Worm (Caenorhabditis elegans) whole organism, L4 larva: ENCODE results near the gene B0416.5.

ENCODE experiments used
- F26F4.8 ChIP-seq: fragments of 200-800 bp; sonication (Bioruptor generic); conservative IDR thresholded peaks from 2 replicates; pipeline ENCODE4 v1.3.6; 2022; ENCODE audit warnings: missing genetic modification characterization, missing compliant biosample characterization
- F37D6.2 ChIP-seq: sonication (generic microtip); optimal IDR thresholded peaks from 2 replicates; lab custom pipeline; 2016; ENCODE audit warnings: mild to moderate bottlenecking, missing genetic modification characterization, missing compliant biosample characterization
- F49E8.2 ChIP-seq: sonication (generic microtip); optimal IDR thresholded peaks from 2 replicates; lab custom pipeline; 2016; ENCODE audit warnings: missing compliant biosample characterization, mild to moderate bottlenecking, missing genetic modification characterization, borderline replicate concordance
- R02D3.7 ChIP-seq: fragments of 150-350 bp; sonication (generic microtip); optimal IDR thresholded peaks from 3 replicates; lab custom pipeline; 2014; ENCODE audit warnings: missing biosample characterization, missing genetic modification characterization
- T20F7.1 ChIP-seq: fragments of 200-800 bp; sonication (Bioruptor generic); optimal IDR thresholded peaks from 2 replicates; lab custom pipeline; 2018; ENCODE audit warnings: mild to moderate bottlenecking, missing genetic modification characterization, missing compliant biosample characterization
- T26A8.4 ChIP-seq: fragments of 200-800 bp; sonication (Bioruptor generic); IDR thresholded peaks from 2 replicates; pipeline ENCODE4 v1.3.6; 2022; ENCODE audit warnings: missing genetic modification characterization, missing compliant biosample characterization
- Y5F2A.4 ChIP-seq: fragments of 200-800 bp; sonication (Bioruptor generic); optimal IDR thresholded peaks from 2 replicates; lab custom pipeline; 2018; ENCODE audit warnings: mild to moderate bottlenecking, missing genetic modification characterization, missing compliant biosample characterization
- Y75B8A.6 ChIP-seq: fragments of 200-800 bp; sonication (Bioruptor generic); IDR thresholded peaks from 2 replicates; pipeline ENCODE4 v1.3.6; 2022; ENCODE audit warnings: missing genetic modification reagents, missing genetic modification characterization, missing compliant biosample characterization
- ZK546.5 ChIP-seq, 2 experiments: sonication (generic microtip); optimal IDR thresholded peaks; 2 replicates each; lab custom pipeline; 2017; ENCODE audit warnings: missing biosample characterization in 2 of 2, missing genetic modification characterization in 2 of 2
- aly-2 ChIP-seq: sonication (generic microtip); optimal IDR thresholded peaks from 2 replicates; lab custom pipeline; 2018; ENCODE audit warnings: missing biosample characterization, missing genetic modification characterization
- arid-1 ChIP-seq: fragments of 200-800 bp; sonication (Bioruptor generic); conservative IDR thresholded peaks from 2 replicates; pipeline ENCODE4 v1.3.6; 2022; ENCODE audit warnings: missing genetic modification reagents, missing genetic modification characterization, missing compliant biosample characterization
- attf-4 ChIP-seq: sonication (generic microtip); optimal IDR thresholded peaks from 3 replicates; lab custom pipeline; 2017; ENCODE audit warnings: missing biosample characterization, missing genetic modification characterization
- ceh-32 ChIP-seq: sonication (generic microtip); optimal IDR thresholded peaks from 2 replicates; lab custom pipeline; 2016; ENCODE audit warnings: mild to moderate bottlenecking, missing genetic modification characterization, missing compliant biosample characterization; ENCODE audit not compliant: poor library complexity
- cey-2 ChIP-seq: sonication (generic microtip); optimal IDR thresholded peaks from 3 replicates; lab custom pipeline; 2017; ENCODE audit warnings: missing genetic modification characterization, mild to moderate bottlenecking, missing compliant biosample characterization, antibody characterized with exemption, borderline replicate concordance; ENCODE audit not compliant: insufficient read depth
- ctbp-1 ChIP-seq: fragments of 200-800 bp; sonication (Bioruptor generic); IDR thresholded peaks from 2 replicates; pipeline ENCODE4 v1.3.6; 2022; ENCODE audit warnings: missing genetic modification reagents, missing genetic modification characterization, missing compliant biosample characterization
- daf-12 ChIP-seq: fragments of 150-350 bp; optimal IDR thresholded peaks from 2 replicates; lab custom pipeline; 2014; ENCODE audit warnings: missing biosample characterization, missing genetic modification reagents, missing genetic modification characterization
- daf-16 ChIP-seq, 3 experiments: sonication (generic microtip); optimal IDR thresholded peaks; 2 replicates each; lab custom pipeline; 2016 to 2017; ENCODE audit warnings: missing genetic modification characterization in 3 of 3, missing genetic modification reagents in 3 of 3, mild to moderate bottlenecking in 2 of 3, missing compliant biosample characterization in 2 of 3, missing biosample characterization in 1 of 3, moderate library complexity in 1 of 3
- daf-8 ChIP-seq: fragments of 200-800 bp; sonication (Bioruptor generic); IDR thresholded peaks from 2 replicates; pipeline ENCODE4 v1.3.6; 2022; ENCODE audit warnings: missing genetic modification characterization, missing compliant biosample characterization
- dmd-9 ChIP-seq: fragments of 200-800 bp; sonication (Bioruptor generic); IDR thresholded peaks from 2 replicates; pipeline ENCODE4 v1.3.6; 2022; ENCODE audit warnings: missing genetic modification reagents, missing genetic modification characterization, missing compliant biosample characterization
- dpl-1 ChIP-seq: fragments of 150-350 bp; optimal IDR thresholded peaks from 2 replicates; lab custom pipeline; 2014; ENCODE audit warnings: missing biosample characterization, missing genetic modification reagents, missing genetic modification characterization
- dve-1 ChIP-seq: sonication (generic microtip); optimal IDR thresholded peaks from 2 replicates; lab custom pipeline; 2017; ENCODE audit warnings: antibody characterized with exemption, mild to moderate bottlenecking, missing genetic modification characterization, missing compliant biosample characterization; ENCODE audit not compliant: insufficient read depth
- fos-1 ChIP-seq: fragments of 150-350 bp; optimal IDR thresholded peaks from 2 replicates; lab custom pipeline; 2014; ENCODE audit warnings: missing biosample characterization, missing genetic modification characterization
- hlh-11 ChIP-seq: fragments of 200-800 bp; sonication (Bioruptor generic); optimal IDR thresholded peaks from 2 replicates; lab custom pipeline; 2018; ENCODE audit warnings: mild to moderate bottlenecking, missing genetic modification characterization, missing compliant biosample characterization
- hlh-30 ChIP-seq: sonication (generic microtip); optimal IDR thresholded peaks from 2 replicates; lab custom pipeline; 2017; ENCODE audit warnings: antibody characterized with exemption, mild to moderate bottlenecking, missing genetic modification characterization, missing compliant biosample characterization; ENCODE audit not compliant: insufficient read depth
- hmg-1.1 ChIP-seq: fragments of 200-800 bp; sonication (Bioruptor generic); IDR thresholded peaks from 2 replicates; pipeline ENCODE4 v1.3.6; 2022; ENCODE audit warnings: missing genetic modification reagents, missing genetic modification characterization, missing compliant biosample characterization
- jun-1 ChIP-seq: fragments of 150-350 bp; optimal IDR thresholded peaks from 2 replicates; lab custom pipeline; 2014; ENCODE audit warnings: missing biosample characterization, missing genetic modification reagents, missing genetic modification characterization
- lin-29 ChIP-seq: fragments of 200-800 bp; sonication (Bioruptor generic); IDR thresholded peaks from 2 replicates; pipeline ENCODE4 v1.3.6; 2022; ENCODE audit warnings: missing genetic modification reagents, missing genetic modification characterization, missing compliant biosample characterization
- mdl-1 ChIP-seq, 2 experiments: fragments of 150-350 bp in 1 of 2; sonication (generic microtip) in 1 of 2; optimal IDR thresholded peaks; 2 replicates each; lab custom pipeline; 2014 to 2017; ENCODE audit warnings: missing biosample characterization in 2 of 2, missing genetic modification characterization in 2 of 2
- mdt-29 ChIP-seq: fragments of 200-800 bp; sonication (Bioruptor generic); IDR thresholded peaks from 2 replicates; pipeline ENCODE4 v1.3.6; 2022; ENCODE audit warnings: missing genetic modification reagents, missing genetic modification characterization, missing compliant biosample characterization
- mxl-2 ChIP-seq: fragments of 200-800 bp; sonication (Bioruptor generic); conservative IDR thresholded peaks from 2 replicates; pipeline ENCODE4 v1.3.6; 2022; ENCODE audit warnings: missing genetic modification reagents, missing genetic modification characterization, missing compliant biosample characterization
- nhr-11 ChIP-seq: fragments of 150-350 bp; optimal IDR thresholded peaks from 2 replicates; lab custom pipeline; 2014; ENCODE audit warnings: missing biosample characterization, missing genetic modification characterization
- nhr-111 ChIP-seq: fragments of 200-800 bp; sonication (Bioruptor generic); optimal IDR thresholded peaks from 2 replicates; lab custom pipeline; 2018; ENCODE audit warnings: mild to moderate bottlenecking, missing genetic modification characterization, missing compliant biosample characterization
- nhr-25 ChIP-seq: sonication (generic microtip); optimal IDR thresholded peaks from 2 replicates; lab custom pipeline; 2017; ENCODE audit warnings: missing genetic modification characterization, mild to moderate bottlenecking, missing compliant biosample characterization, antibody characterized with exemption, moderate library complexity, borderline replicate concordance; ENCODE audit not compliant: insufficient read depth
- nhr-28 ChIP-seq: fragments of 150-350 bp; optimal IDR thresholded peaks from 2 replicates; lab custom pipeline; 2014; ENCODE audit warnings: missing biosample characterization, missing genetic modification characterization
- nhr-41 ChIP-seq: fragments of 200-800 bp; sonication (Bioruptor generic); IDR thresholded peaks from 2 replicates; pipeline ENCODE4 v1.3.6; 2022; ENCODE audit warnings: missing genetic modification reagents, missing genetic modification characterization, missing compliant biosample characterization
- nhr-42 ChIP-seq: fragments of 200-800 bp; sonication (Bioruptor generic); IDR thresholded peaks from 2 replicates; pipeline ENCODE4 v1.3.6; 2022; ENCODE audit warnings: missing genetic modification characterization, missing compliant biosample characterization
- nhr-77 ChIP-seq: fragments of 150-350 bp; optimal IDR thresholded peaks from 2 replicates; lab custom pipeline; 2014; ENCODE audit warnings: missing biosample characterization, missing genetic modification characterization
- php-3 ChIP-seq: fragments of 200-800 bp; sonication (Bioruptor generic); IDR thresholded peaks from 2 replicates; pipeline ENCODE4 v1.3.6; 2022; ENCODE audit warnings: missing genetic modification reagents, missing genetic modification characterization, missing compliant biosample characterization
- sdz-12 ChIP-seq: fragments of 200-800 bp; sonication (Bioruptor generic); optimal IDR thresholded peaks from 2 replicates; lab custom pipeline; 2018; ENCODE audit warnings: mild to moderate bottlenecking, missing genetic modification characterization, missing compliant biosample characterization
- snpc-4 ChIP-seq: fragments of 150-350 bp; optimal IDR thresholded peaks from 2 replicates; lab custom pipeline; 2014; ENCODE audit warnings: missing biosample characterization, missing genetic modification characterization
- tag-97 ChIP-seq: fragments of 200-800 bp; sonication (Bioruptor generic); IDR thresholded peaks from 2 replicates; pipeline ENCODE4 v1.3.6; 2022; ENCODE audit warnings: missing genetic modification characterization, missing compliant biosample characterization
- unc-39 ChIP-seq: sonication (generic microtip); optimal IDR thresholded peaks from 2 replicates; lab custom pipeline; 2017; ENCODE audit warnings: missing biosample characterization, missing genetic modification characterization
- unc-62 ChIP-seq, 3 experiments: fragments of 150-350 bp in 1 of 3; sonication (generic microtip); optimal IDR thresholded peaks in 2 of 3; peaks in 1 of 3; 1 replicate in 1 of 3; 2 replicates in 2 of 3; lab custom pipeline; 2014 to 2017; ENCODE audit warnings: missing biosample characterization in 3 of 3, missing genetic modification characterization in 3 of 3, missing genetic modification reagents in 3 of 3, missing genotype in 1 of 3
- zfp-3 ChIP-seq: fragments of 200-800 bp; sonication (Bioruptor generic); conservative IDR thresholded peaks from 2 replicates; pipeline ENCODE4 v1.3.6; 2022; ENCODE audit warnings: missing genetic modification reagents, missing genetic modification characterization, missing compliant biosample characterization
- zip-2 ChIP-seq: fragments of 150-350 bp; optimal IDR thresholded peaks from 2 replicates; lab custom pipeline; 2014; ENCODE audit warnings: missing biosample characterization, missing genetic modification characterization

The B0416.5 gene

DNA sequence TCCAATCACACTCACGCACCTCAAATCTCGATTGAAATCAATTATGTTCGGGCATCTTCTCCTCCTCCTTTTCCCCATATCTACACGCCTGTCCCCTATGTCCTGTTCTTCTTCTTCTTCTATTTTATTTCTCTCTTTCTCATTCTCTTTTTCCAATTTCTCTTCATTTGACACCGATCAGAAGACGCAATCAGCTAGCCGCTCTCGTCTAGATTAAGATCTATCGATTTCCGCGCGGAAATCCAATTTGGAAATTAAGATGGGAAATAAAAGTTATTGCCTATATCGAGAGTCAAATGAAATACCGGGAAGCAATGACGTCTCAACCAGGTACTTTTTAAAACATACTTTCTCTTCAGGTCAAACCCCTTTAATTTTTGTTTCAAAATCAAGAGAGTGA lies 42.2 kb downstream of the B0416.5 start (continued):
- TF ChIP-seq mdl-1 (tag; optimal IDR thresholded peaks at IDR 0.05; lab: Kevin White, UChicago), result peak in 1 of 2 experiments; percentile 9
- no peak for TF ChIP-seq jun-1 (tag; lab: Kevin White, UChicago)
- TF ChIP-seq hmg-1.1 (GFP tag; lab: Robert Waterston, UW), result no peak
- no peak for TF ChIP-seq T26A8.4
- peak in 1 of 2 experiments; percentile 87 for TF ChIP-seq unc-62 (GFP tag; optimal IDR thresholded peaks at IDR 0.05 in 1 of 2; lab: Kevin White, UChicago)
- TF ChIP-seq unc-62 (tag; optimal IDR thresholded peaks at IDR 0.05; lab: Kevin White, UChicago), result no peak
- TF ChIP-seq F26F4.8, result no peak

DNA sequence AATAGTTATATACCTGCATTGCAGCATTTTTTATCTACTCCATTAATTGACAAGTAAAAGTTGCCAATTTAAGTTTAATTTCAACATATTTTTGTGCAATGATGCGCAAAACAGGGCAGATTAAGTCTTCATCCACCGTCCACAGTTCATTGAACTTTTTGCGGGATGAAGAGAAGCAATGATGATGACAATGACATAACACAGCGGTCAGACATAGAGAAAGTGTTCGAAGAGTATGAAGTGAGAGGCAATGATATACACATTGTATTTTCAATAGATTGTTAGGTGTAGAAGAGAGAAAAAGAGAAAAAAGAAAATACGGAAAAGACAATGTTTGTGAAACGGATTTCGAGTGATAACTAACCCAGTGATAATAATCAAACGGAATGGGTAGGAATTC lies 43.7 kb downstream of the B0416.5 start:
- TF ChIP-seq F49E8.2 (no peak), Y5F2A.4 (no peak), nhr-28 (tag; lab: Kevin White, UChicago) (peak; percentile 27), T20F7.1 (no peak), arid-1 (no peak)

ce11 chrX:9225273-9225672 lies 45.4 kb downstream of the B0416.5 start:
- TF ChIP-seq ctbp-1 (GFP tag; lab: Robert Waterston, UW) (no peak), hlh-30 (peak; percentile 53), mxl-2 (no peak), ZK546.5 (tag; optimal IDR thresholded peaks at IDR 0.05; lab: Kevin White, UChicago) (no peak), tag-97 (GFP tag; lab: Robert Waterston, UW) (no peak), unc-39 (no peak), zfp-3 (no peak), F26F4.8 (no peak), cey-2 (tag; lab: Kevin White, UChicago) (no peak), fos-1 (tag; lab: Kevin White, UChicago) (no peak), F37D6.2 (tag; lab: Kevin White, UChicago) (no peak), T20F7.1 (no peak), zip-2 (tag; lab: Kevin White, UChicago) (no peak), daf-16 (GFP tag; optimal IDR thresholded peaks at IDR 0.05; lab: Kevin White, UChicago) (no peak), daf-16 (tag; optimal IDR thresholded peaks at IDR 0.05; lab: Kevin White, UChicago) (peak; percentile 44), dmd-9 (GFP tag; lab: Robert Waterston, UW) (no peak), nhr-25 (tag; lab: Kevin White, UChicago) (peak; percentile 38), php-3 (no peak), daf-8 (no peak), unc-62 (GFP tag; optimal IDR thresholded peaks at IDR 0.05 in 1 of 2; lab: Kevin White, UChicago) (peak in 1 of 2 experiments; percentile 82), unc-62 (tag; optimal IDR thresholded peaks at IDR 0.05; lab: Kevin White, UChicago) (no peak), nhr-41 (GFP tag; lab: Robert Waterston, UW) (no peak), daf-12 (tag; lab: Kevin White, UChicago) (no peak), hlh-11 (tag; lab: Kevin White, UChicago) (peak; percentile 71), nhr-77 (tag; lab: Kevin White, UChicago) (no peak), snpc-4 (tag; lab: Kevin White, UChicago) (no peak), arid-1 (0 out of 2 replicates have a peak, but pooled peaks have one; percentile 41), nhr-11 (tag; lab: Kevin White, UChicago) (no peak), R02D3.7 (tag; lab: Kevin White, UChicago) (no peak), nhr-111 (GFP tag; lab: Kevin White, UChicago) (no peak), dve-1 (tag; lab: Kevin White, UChicago) (peak; percentile 63), Y75B8A.6 (GFP tag; lab: Robert Waterston, UW) (no peak), F49E8.2 (no peak), jun-1 (tag; lab: Kevin White, UChicago) (no peak), dpl-1 (GFP tag; lab: Kevin White, UChicago) (no peak), sdz-12 (GFP tag; lab: Kevin White, UChicago) (no peak), lin-29 (GFP tag; lab: Robert Waterston, UW) (no peak), aly-2 (no peak), mdt-29 (GFP tag; lab: Robert Waterston, UW) (no peak), ceh-32 (no peak), attf-4 (no peak), nhr-42 (GFP tag; lab: Robert Waterston, UW) (no peak), T26A8.4 (no peak)
